Worm (Caenorhabditis elegans) whole organism, L1 larva: Measurements from ENCODE around the gene C34F6.5.
A peak's percentile ranks its signal among the peaks of the same experiment; 100 is the strongest.

Experiments used
- C34B4.2 ChIP-seq: sonication (generic microtip); optimal IDR thresholded peaks from 2 replicates; lab custom pipeline; 2017; ENCODE audit warnings: mild to moderate bottlenecking, missing genetic modification characterization, missing compliant biosample characterization
- Y116A8C.19 ChIP-seq: sonication (generic microtip); optimal IDR thresholded peaks from 2 replicates; lab custom pipeline; 2016; ENCODE audit warnings: missing compliant biosample characterization, missing genetic modification characterization, borderline replicate concordance
- ama-1 ChIP-seq: fragments of 150-350 bp; optimal IDR thresholded peaks from 2 replicates; lab custom pipeline; 2014
- blmp-1 ChIP-seq: fragments of 150-350 bp; optimal IDR thresholded peaks from 2 replicates; lab custom pipeline; 2014; ENCODE audit warnings: missing biosample characterization, missing genetic modification characterization
- ceh-63 ChIP-seq: fragments of 200-800 bp; sonication (Bioruptor generic); optimal IDR thresholded peaks from 2 replicates; lab custom pipeline; 2018; ENCODE audit warnings: mild to moderate bottlenecking, missing genetic modification characterization, missing compliant biosample characterization
- ceh-88 ChIP-seq: fragments of 200-800 bp; sonication (Bioruptor generic); IDR thresholded peaks from 2 replicates; pipeline ENCODE4 v1.3.6; 2022; ENCODE audit warnings: missing genetic modification characterization, missing compliant biosample characterization
- ces-1 ChIP-seq: fragments of 150-350 bp; optimal IDR thresholded peaks from 2 replicates; lab custom pipeline; 2014; ENCODE audit warnings: missing biosample characterization, missing genetic modification reagents, missing genetic modification characterization
- dpl-1 ChIP-seq, 3 experiments: fragments of 150-350 bp in 2 of 3; sonication (generic microtip) in 1 of 3; optimal IDR thresholded peaks; 2 replicates each; lab custom pipeline; 2014 to 2017; ENCODE audit warnings: missing biosample characterization in 3 of 3, missing genetic modification characterization in 3 of 3, missing genetic modification reagents in 3 of 3
- dsc-1 ChIP-seq: sonication (generic microtip); optimal IDR thresholded peaks from 2 replicates; lab custom pipeline; 2016; ENCODE audit warnings: mild to moderate bottlenecking, missing genetic modification characterization, missing compliant biosample characterization
- efl-1 ChIP-seq, 4 experiments: fragments of 150-350 bp; optimal IDR thresholded peaks in 3 of 4; peaks in 1 of 4; 1 replicate in 1 of 4; 2 replicates in 3 of 4; lab custom pipeline; 2014; ENCODE audit warnings: missing biosample characterization in 2 of 4, missing genetic modification characterization in 2 of 4, missing genetic modification reagents in 2 of 4
- elt-2 ChIP-seq: sonication (generic microtip); optimal IDR thresholded peaks from 2 replicates; lab custom pipeline; 2016; ENCODE audit warnings: missing genetic modification characterization, mild to moderate bottlenecking, inconsistent platforms, missing compliant biosample characterization, missing genetic modification reagents
- elt-3 ChIP-seq, 6 experiments: fragments of 150-350 bp in 1 of 6; sonication (generic microtip); optimal IDR thresholded peaks; 2 replicates each; lab custom pipeline; 2017 to 2018; ENCODE audit warnings: missing biosample characterization in 6 of 6, missing genetic modification characterization in 6 of 6, inconsistent platforms in 1 of 6
- fkh-4 ChIP-seq: sonication (generic microtip); optimal IDR thresholded peaks from 2 replicates; lab custom pipeline; 2016; ENCODE audit warnings: missing compliant biosample characterization, missing genetic modification characterization, borderline replicate concordance
- fkh-8 ChIP-seq: sonication (generic microtip); optimal IDR thresholded peaks from 2 replicates; lab custom pipeline; 2016; ENCODE audit warnings: mild to moderate bottlenecking, missing genetic modification characterization, missing compliant biosample characterization
- hlh-17 ChIP-seq: fragments of 200-800 bp; sonication (Bioruptor generic); optimal IDR thresholded peaks from 2 replicates; lab custom pipeline; 2018; ENCODE audit warnings: missing genetic modification characterization, mild to moderate bottlenecking, missing compliant biosample characterization, moderate library complexity, borderline replicate concordance
- hpl-2 ChIP-seq: fragments of 150-350 bp; optimal IDR thresholded peaks from 2 replicates; lab custom pipeline; 2014; ENCODE audit warnings: missing biosample characterization, missing genetic modification reagents, missing genetic modification characterization
- irx-1 ChIP-seq: sonication (generic microtip); optimal IDR thresholded peaks from 2 replicates; lab custom pipeline; 2016; ENCODE audit warnings: missing genetic modification characterization, missing compliant biosample characterization
- lin-13 ChIP-seq: fragments of 150-350 bp; optimal IDR thresholded peaks from 2 replicates; lab custom pipeline; 2014; ENCODE audit warnings: missing biosample characterization, missing genetic modification reagents, missing genetic modification characterization
- lin-14 ChIP-seq: fragments of 200-800 bp; sonication (Bioruptor generic); optimal IDR thresholded peaks from 2 replicates; lab custom pipeline; 2018; ENCODE audit warnings: mild to moderate bottlenecking, missing genetic modification characterization, moderate library complexity, missing compliant biosample characterization
- lin-35 ChIP-seq, 2 experiments: fragments of 150-350 bp; optimal IDR thresholded peaks; 2 replicates each; lab custom pipeline; 2014; ENCODE audit warnings: missing biosample characterization in 2 of 2, missing genetic modification characterization in 2 of 2, missing genetic modification reagents in 2 of 2
- lin-39 ChIP-seq: fragments of 150-350 bp; optimal IDR thresholded peaks from 2 replicates; lab custom pipeline; 2014; ENCODE audit warnings: missing biosample characterization, missing genetic modification reagents, missing genetic modification characterization
- nhr-20 ChIP-seq: sonication (generic microtip); optimal IDR thresholded peaks from 2 replicates; lab custom pipeline; 2016; ENCODE audit warnings: mild to moderate bottlenecking, missing genetic modification characterization, missing compliant biosample characterization
- nhr-47 ChIP-seq: sonication (generic microtip); optimal IDR thresholded peaks from 2 replicates; lab custom pipeline; 2016; ENCODE audit warnings: mild to moderate bottlenecking, missing genetic modification characterization, moderate library complexity, missing compliant biosample characterization
- nhr-71 ChIP-seq: sonication (generic microtip); optimal IDR thresholded peaks from 2 replicates; lab custom pipeline; 2016; ENCODE audit warnings: mild to moderate bottlenecking, missing genetic modification characterization, moderate library complexity, missing compliant biosample characterization
- nhr-85 ChIP-seq: sonication (generic microtip); peaks from one replicate; lab custom pipeline; 2016; ENCODE audit warnings: missing genetic modification characterization, inconsistent platforms, missing compliant biosample characterization
- pag-3 ChIP-seq: sonication (generic microtip); optimal IDR thresholded peaks from 2 replicates; lab custom pipeline; 2017; ENCODE audit warnings: missing genetic modification characterization, mild to moderate bottlenecking, missing compliant biosample characterization, antibody characterized with exemption, borderline replicate concordance; ENCODE audit not compliant: insufficient read depth
- rnt-1 ChIP-seq: sonication (generic microtip); optimal IDR thresholded peaks from 2 replicates; lab custom pipeline; 2016; ENCODE audit warnings: mild to moderate bottlenecking, missing genetic modification characterization, moderate library complexity, missing compliant biosample characterization
- snpc-4 ChIP-seq: fragments of 150-350 bp; optimal IDR thresholded peaks from 2 replicates; lab custom pipeline; 2014; ENCODE audit warnings: missing biosample characterization, missing genetic modification characterization
- snu-23 ChIP-seq: sonication (generic microtip); optimal IDR thresholded peaks from 2 replicates; lab custom pipeline; 2016; ENCODE audit warnings: missing genetic modification characterization, missing compliant biosample characterization
- sup-37 ChIP-seq: fragments of 200-800 bp; sonication (Bioruptor generic); optimal IDR thresholded peaks from 2 replicates; lab custom pipeline; 2018; ENCODE audit warnings: mild to moderate bottlenecking, missing genetic modification characterization, missing compliant biosample characterization
- tbx-2 ChIP-seq: sonication (generic microtip); optimal IDR thresholded peaks from 2 replicates; lab custom pipeline; 2016; ENCODE audit warnings: missing genetic modification characterization, missing compliant biosample characterization
- tlp-1 ChIP-seq: fragments of 150-350 bp; optimal IDR thresholded peaks from 2 replicates; lab custom pipeline; 2014; ENCODE audit warnings: missing biosample characterization, missing genetic modification characterization
- unc-62 ChIP-seq: fragments of 150-350 bp; optimal IDR thresholded peaks from 2 replicates; lab custom pipeline; 2014; ENCODE audit warnings: missing biosample characterization, missing genetic modification reagents, missing genetic modification characterization
- unc-98 ChIP-seq: fragments of 200-800 bp; sonication (Bioruptor generic); IDR thresholded peaks from 2 replicates; pipeline ENCODE4 v1.3.6; 2022; ENCODE audit warnings: missing genetic modification characterization, missing compliant biosample characterization
- vab-15 ChIP-seq: sonication (generic microtip); optimal IDR thresholded peaks from 2 replicates; lab custom pipeline; 2017; ENCODE audit warnings: missing genotype, mild to moderate bottlenecking, missing genetic modification characterization, missing compliant biosample characterization
- xbp-1 ChIP-seq: sonication (generic microtip); optimal IDR thresholded peaks from 2 replicates; lab custom pipeline; 2016; ENCODE audit warnings: missing genetic modification characterization, missing compliant biosample characterization

The C34F6.5 gene

DNA sequence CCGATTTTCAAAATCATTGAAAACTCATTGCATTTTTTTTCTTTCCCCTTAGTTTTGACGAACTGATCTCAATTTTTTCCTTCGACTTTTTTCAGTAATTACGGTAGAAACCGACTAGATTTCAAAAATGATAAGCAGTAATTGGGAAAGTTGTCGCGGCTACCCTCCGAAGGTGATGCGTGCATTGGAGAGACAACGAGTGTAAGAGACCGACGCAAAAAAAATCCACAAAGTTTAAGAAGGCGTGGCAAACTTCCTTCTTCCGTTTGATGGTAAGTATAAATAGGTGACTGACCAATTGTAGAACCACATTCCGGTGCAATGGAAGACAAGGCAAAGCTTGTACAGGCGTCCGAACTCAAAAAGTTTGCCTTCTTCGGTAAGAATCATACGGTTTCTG is 9.5 kb downstream of the C34F6.5 start, which contains the start of gene col-178:
TSS of gene col-178 (plus strand) at position 301 of the 400 bp plus-strand sequence.
- TF ChIP-seq lin-39 (tag; lab: Kevin White, UChicago) = no peak
- no peak for TF ChIP-seq hpl-2 (GFP tag; lab: Kevin White, UChicago)
- no peak for TF ChIP-seq blmp-1 (tag; lab: Kevin White, UChicago)
- no peak for TF ChIP-seq ceh-63 (GFP tag; lab: Kevin White, UChicago)
- TF ChIP-seq dsc-1 (tag; lab: Kevin White, UChicago) = no peak
- TF ChIP-seq C34B4.2 (tag; lab: Kevin White, UChicago) = no peak
- no peak for TF ChIP-seq dpl-1 (GFP tag; optimal IDR thresholded peaks at IDR 0.05; lab: Kevin White, UChicago)
- TF ChIP-seq nhr-47 (tag; lab: Kevin White, UChicago) = no peak
- no peak for TF ChIP-seq Y116A8C.19
- TF ChIP-seq lin-13 (GFP tag; lab: Kevin White, UChicago) = no peak
- TF ChIP-seq ama-1 (lab: Kevin White, UChicago) = no peak

DNA sequence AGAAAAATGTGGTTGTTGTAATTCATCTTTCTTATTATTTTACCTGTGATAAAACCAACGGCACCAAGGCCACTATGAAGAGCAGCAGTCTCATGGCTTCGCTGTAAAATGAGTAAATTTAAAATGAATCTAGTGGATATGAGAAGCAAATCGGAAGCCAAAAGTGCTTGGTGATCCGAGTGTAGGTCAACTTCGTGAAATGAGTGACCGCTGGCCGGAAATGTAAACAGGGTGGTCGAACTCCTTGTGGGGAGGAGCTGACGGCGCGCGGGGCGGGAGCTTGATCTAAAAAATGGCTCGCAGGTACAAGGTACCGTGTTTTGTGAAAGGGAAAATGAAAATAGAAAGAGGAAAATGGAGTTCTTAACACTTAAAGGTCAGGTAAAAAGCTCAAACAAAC is 11.9 kb downstream of the C34F6.5 start, which contains the start of gene C34F6.1:
TSS of gene C34F6.1 (minus strand) at position 101 of the 400 bp plus-strand sequence.
- TF ChIP-seq snpc-4 = no peak

DNA sequence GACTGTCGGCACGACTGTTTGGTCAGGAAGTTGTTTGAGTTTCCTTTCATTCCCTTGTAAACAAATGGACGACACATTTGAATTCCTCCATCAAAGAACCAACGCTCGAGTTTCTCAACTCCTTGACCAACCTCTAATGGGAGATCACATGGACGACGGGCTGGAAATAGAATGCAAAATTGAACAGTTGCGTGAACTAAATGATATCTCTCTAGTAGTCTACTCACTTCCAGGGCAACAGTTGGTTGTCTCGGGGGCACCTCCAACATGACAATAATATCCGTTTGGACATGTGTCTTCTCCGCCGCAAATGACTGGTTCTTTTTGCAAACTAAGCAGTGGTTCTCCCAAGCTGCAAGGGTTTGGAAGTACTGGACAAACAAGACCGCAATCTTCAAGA is 15.0 kb downstream of the C34F6.5 start:
- TF ChIP-seq vab-15 (tag; lab: Kevin White, UChicago) = no peak
- TF ChIP-seq lin-14 (GFP tag; lab: Kevin White, UChicago) = peak; percentile 65
- TF ChIP-seq unc-98 (GFP tag; lab: Robert Waterston, UW) = 0 out of 2 replicates have a peak, but pooled peaks have one; percentile 25
- TF ChIP-seq nhr-71 (tag; lab: Kevin White, UChicago) = peak; percentile 52
- TF ChIP-seq efl-1 (optimal IDR thresholded peaks at IDR 0.05; lab: Kevin White, UChicago) = no peak
- peak in 1 of 2 experiments; percentile 73 for TF ChIP-seq efl-1 (GFP tag; optimal IDR thresholded peaks at IDR 0.05 in 1 of 2; lab: Kevin White, UChicago)
- TF ChIP-seq lin-35 (GFP tag; optimal IDR thresholded peaks at IDR 0.05; lab: Kevin White, UChicago) = no peak
- TF ChIP-seq blmp-1 (tag; lab: Kevin White, UChicago) = no peak
- peak; percentile 57 for TF ChIP-seq rnt-1 (tag; lab: Kevin White, UChicago)
- TF ChIP-seq irx-1 = no peak
- no peak for TF ChIP-seq ceh-63 (GFP tag; lab: Kevin White, UChicago)
- TF ChIP-seq, all 84 proteins: peak for 5

DNA sequence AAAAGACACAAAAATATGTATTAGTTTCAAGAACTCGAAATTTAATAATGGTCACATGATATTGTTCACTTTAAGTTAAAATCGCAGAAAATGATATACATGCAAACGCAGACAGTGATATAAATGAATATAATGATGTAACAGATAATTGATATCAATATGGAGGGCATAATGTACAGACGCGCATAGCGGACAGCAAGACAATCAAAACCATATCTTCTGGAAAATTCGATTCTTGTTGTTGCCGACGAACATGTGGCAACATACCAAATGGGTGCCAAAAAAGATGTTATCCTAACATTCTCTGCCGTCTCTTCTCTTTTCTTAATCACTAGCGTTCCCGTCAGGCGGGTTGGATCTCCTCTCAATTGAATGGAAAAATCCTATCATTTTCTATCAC is 18.2 kb downstream of the C34F6.5 start:
- TF ChIP-seq pag-3 (tag; lab: Kevin White, UChicago) (peak; percentile 82), unc-98 (GFP tag; lab: Robert Waterston, UW) (no peak), ces-1 (GFP tag; lab: Kevin White, UChicago) (no peak), nhr-85 (peak; percentile 63), rnt-1 (tag; lab: Kevin White, UChicago) (peak; percentile 0), snu-23 (GFP tag; lab: Kevin White, UChicago) (peak; percentile 54), nhr-71 (tag; lab: Kevin White, UChicago) (peak; percentile 46), xbp-1 (tag; lab: Kevin White, UChicago) (no peak), blmp-1 (tag; lab: Kevin White, UChicago) (peak; percentile 49), nhr-20 (tag; lab: Kevin White, UChicago) (peak; percentile 61), lin-14 (GFP tag; lab: Kevin White, UChicago) (peak; percentile 48), lin-35 (GFP tag; optimal IDR thresholded peaks at IDR 0.05; lab: Kevin White, UChicago) (peak in 1 of 2 experiments; percentile 50), elt-3 (tag; optimal IDR thresholded peaks at IDR 0.05; lab: Kevin White, UChicago) (peak in 3 of 6 experiments; percentile 7 to 82 (median 31))

DNA sequence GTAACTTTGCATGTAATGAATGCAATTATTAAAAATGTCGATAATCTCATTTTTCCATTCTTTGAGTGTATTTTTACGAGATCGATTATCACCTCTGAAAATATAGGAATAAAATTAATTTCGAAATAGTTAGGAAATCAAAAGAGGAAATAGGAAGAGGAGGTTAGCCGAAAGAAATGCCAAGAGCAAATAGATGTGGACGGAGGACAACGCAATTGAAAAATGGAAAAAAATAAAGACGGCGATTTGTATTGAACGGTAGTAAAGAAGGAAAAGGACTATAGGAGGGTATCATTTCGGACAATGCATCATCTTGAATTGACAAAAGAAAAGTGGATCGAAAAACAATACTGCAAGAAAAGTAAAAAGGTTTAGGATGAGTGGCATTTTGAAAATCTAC is 19.2 kb downstream of the C34F6.5 start, which contains the start of gene F13D2.1:
TSS of gene F13D2.1 (minus strand) at position 101 of the 400 bp plus-strand sequence.
- TF ChIP-seq tbx-2 (tag; lab: Kevin White, UChicago) (no peak), hlh-17 (no peak), sup-37 (GFP tag; lab: Kevin White, UChicago) (no peak), vab-15 (tag; lab: Kevin White, UChicago) (no peak), ceh-88 (GFP tag; lab: Robert Waterston, UW) (no peak), ceh-63 (GFP tag; lab: Kevin White, UChicago) (no peak), fkh-4 (tag; lab: Kevin White, UChicago) (no peak), fkh-8 (no peak), Y116A8C.19 (no peak), tlp-1 (tag; lab: Kevin White, UChicago) (no peak), unc-62 (GFP tag; lab: Kevin White, UChicago) (no peak), elt-2 (no peak)
